Worm (Caenorhabditis elegans) whole organism, L1 larva: ENCODE results near the gene T19H5.6.

Source experiments
- fos-1 ChIP-seq: fragments of 150-350 bp; optimal IDR thresholded peaks from 2 replicates; lab custom pipeline; 2014; ENCODE audit warnings: missing biosample characterization, missing genetic modification characterization
- jun-1 ChIP-seq: fragments of 150-350 bp; optimal IDR thresholded peaks from 2 replicates; lab custom pipeline; 2014; ENCODE audit warnings: missing biosample characterization, missing genetic modification reagents, missing genetic modification characterization
- lin-15B ChIP-seq: fragments of 150-350 bp; sonication (generic microtip); optimal IDR thresholded peaks from 3 replicates; lab custom pipeline; 2014; ENCODE audit warnings: missing biosample characterization, missing genetic modification characterization
- lsy-2 ChIP-seq, 2 experiments: fragments of 150-350 bp; optimal IDR thresholded peaks; 2 replicates each; lab custom pipeline; 2014; ENCODE audit warnings: missing biosample characterization in 2 of 2, missing genetic modification characterization in 2 of 2
- snpc-4 ChIP-seq: fragments of 150-350 bp; optimal IDR thresholded peaks from 2 replicates; lab custom pipeline; 2014; ENCODE audit warnings: missing biosample characterization, missing genetic modification characterization
- unc-62 ChIP-seq: fragments of 150-350 bp; optimal IDR thresholded peaks from 2 replicates; lab custom pipeline; 2014; ENCODE audit warnings: missing biosample characterization, missing genetic modification reagents, missing genetic modification characterization
- zag-1 ChIP-seq: fragments of 150-350 bp; optimal IDR thresholded peaks from 2 replicates; lab custom pipeline; 2014; ENCODE audit warnings: missing biosample characterization, missing genetic modification characterization

ce11 chrII:9518781-9519180 lies 48.8 kb upstream of the T19H5.6 start, which contains the start of the genes sfxn-1.1 and AH6.3:
- no peak for TF ChIP-seq jun-1 (tag; lab: Kevin White, UChicago)
- no peak for TF ChIP-seq snpc-4 (tag; lab: Kevin White, UChicago)
- TF ChIP-seq zag-1 (tag; lab: Kevin White, UChicago): no peak
- TF ChIP-seq lsy-2 (tag; optimal IDR thresholded peaks at IDR 0.05; lab: Kevin White, UChicago): no peak
- no peak for TF ChIP-seq lin-15B
- no peak for TF ChIP-seq unc-62 (GFP tag; lab: Kevin White, UChicago)
- no peak for TF ChIP-seq fos-1 (tag; lab: Kevin White, UChicago)
